Worm (Caenorhabditis elegans) whole organism, L1 larva: Measurements from ENCODE around the gene dgtr-1.

Experiments used
- C16A3.4 ChIP-seq: fragments of 150-350 bp; optimal IDR thresholded peaks from 2 replicates; lab custom pipeline; 2014; ENCODE audit warnings: missing biosample characterization, missing genetic modification characterization
- Y116A8C.19 ChIP-seq: sonication (generic microtip); optimal IDR thresholded peaks from 2 replicates; lab custom pipeline; 2016; ENCODE audit warnings: missing compliant biosample characterization, missing genetic modification characterization, borderline replicate concordance
- aha-1 ChIP-seq: fragments of 150-350 bp; optimal IDR thresholded peaks from 2 replicates; lab custom pipeline; 2014; ENCODE audit warnings: missing biosample characterization, missing genetic modification characterization
- alr-1 ChIP-seq: fragments of 200-800 bp; sonication (Bioruptor generic); optimal IDR thresholded peaks from 2 replicates; lab custom pipeline; 2018; ENCODE audit warnings: borderline replicate concordance, mild to moderate bottlenecking, missing genetic modification characterization, missing compliant biosample characterization
- aly-2 ChIP-seq: fragments of 150-350 bp; optimal IDR thresholded peaks from 2 replicates; lab custom pipeline; 2014; ENCODE audit warnings: missing biosample characterization, missing genetic modification characterization
- blmp-1 ChIP-seq: fragments of 150-350 bp; optimal IDR thresholded peaks from 2 replicates; lab custom pipeline; 2014; ENCODE audit warnings: missing biosample characterization, missing genetic modification characterization
- ceh-8 ChIP-seq: fragments of 200-800 bp; sonication (Bioruptor generic); optimal IDR thresholded peaks from 2 replicates; lab custom pipeline; 2018; ENCODE audit warnings: mild to moderate bottlenecking, missing genetic modification characterization, moderate library complexity, missing compliant biosample characterization
- ceh-90 ChIP-seq: sonication (generic microtip); optimal IDR thresholded peaks from 2 replicates; lab custom pipeline; 2016; ENCODE audit warnings: missing genetic modification characterization, missing compliant biosample characterization
- ces-1 ChIP-seq: fragments of 150-350 bp; optimal IDR thresholded peaks from 2 replicates; lab custom pipeline; 2014; ENCODE audit warnings: missing biosample characterization, missing genetic modification reagents, missing genetic modification characterization
- dpl-1 ChIP-seq, 3 experiments: fragments of 150-350 bp in 2 of 3; sonication (generic microtip) in 1 of 3; optimal IDR thresholded peaks; 2 replicates each; lab custom pipeline; 2014 to 2017; ENCODE audit warnings: missing biosample characterization in 3 of 3, missing genetic modification characterization in 3 of 3, missing genetic modification reagents in 3 of 3
- dsc-1 ChIP-seq: sonication (generic microtip); optimal IDR thresholded peaks from 2 replicates; lab custom pipeline; 2016; ENCODE audit warnings: mild to moderate bottlenecking, missing genetic modification characterization, missing compliant biosample characterization
- efl-1 ChIP-seq, 4 experiments: fragments of 150-350 bp; optimal IDR thresholded peaks in 3 of 4; peaks in 1 of 4; 1 replicate in 1 of 4; 2 replicates in 3 of 4; lab custom pipeline; 2014; ENCODE audit warnings: missing biosample characterization in 2 of 4, missing genetic modification characterization in 2 of 4, missing genetic modification reagents in 2 of 4
- efl-3 ChIP-seq: fragments of 200-800 bp; sonication (Bioruptor generic); optimal IDR thresholded peaks from 2 replicates; lab custom pipeline; 2018; ENCODE audit warnings: mild to moderate bottlenecking, missing genetic modification characterization, missing compliant biosample characterization
- egl-27 ChIP-seq, 2 experiments: fragments of 150-350 bp in 1 of 2; sonication (generic microtip); optimal IDR thresholded peaks; 3 replicates each; lab custom pipeline; 2017 to 2018; ENCODE audit warnings: missing biosample characterization in 2 of 2, missing genetic modification characterization in 2 of 2, missing genetic modification reagents in 2 of 2
- elt-2 ChIP-seq: sonication (generic microtip); optimal IDR thresholded peaks from 2 replicates; lab custom pipeline; 2016; ENCODE audit warnings: missing genetic modification characterization, mild to moderate bottlenecking, inconsistent platforms, missing compliant biosample characterization, missing genetic modification reagents
- fkh-10 ChIP-seq: sonication (generic microtip); optimal IDR thresholded peaks from 2 replicates; lab custom pipeline; 2017; ENCODE audit warnings: missing biosample characterization, missing genetic modification reagents, missing genetic modification characterization
- fkh-4 ChIP-seq: sonication (generic microtip); optimal IDR thresholded peaks from 2 replicates; lab custom pipeline; 2016; ENCODE audit warnings: missing compliant biosample characterization, missing genetic modification characterization, borderline replicate concordance
- fkh-8 ChIP-seq: sonication (generic microtip); optimal IDR thresholded peaks from 2 replicates; lab custom pipeline; 2016; ENCODE audit warnings: mild to moderate bottlenecking, missing genetic modification characterization, missing compliant biosample characterization
- grh-1 ChIP-seq: fragments of 200-800 bp; sonication (Bioruptor generic); IDR thresholded peaks from 2 replicates; pipeline ENCODE4 v1.3.6; 2022; ENCODE audit warnings: missing genetic modification reagents, missing genetic modification characterization, missing compliant biosample characterization
- hlh-17 ChIP-seq: fragments of 200-800 bp; sonication (Bioruptor generic); optimal IDR thresholded peaks from 2 replicates; lab custom pipeline; 2018; ENCODE audit warnings: missing genetic modification characterization, mild to moderate bottlenecking, missing compliant biosample characterization, moderate library complexity, borderline replicate concordance
- hlh-4 ChIP-seq: sonication (generic microtip); optimal IDR thresholded peaks from 2 replicates; lab custom pipeline; 2016; ENCODE audit warnings: mild to moderate bottlenecking, missing genetic modification characterization, missing compliant biosample characterization
- hpl-2 ChIP-seq: fragments of 150-350 bp; optimal IDR thresholded peaks from 2 replicates; lab custom pipeline; 2014; ENCODE audit warnings: missing biosample characterization, missing genetic modification reagents, missing genetic modification characterization
- irx-1 ChIP-seq: sonication (generic microtip); optimal IDR thresholded peaks from 2 replicates; lab custom pipeline; 2016; ENCODE audit warnings: missing genetic modification characterization, missing compliant biosample characterization
- lin-13 ChIP-seq: fragments of 150-350 bp; optimal IDR thresholded peaks from 2 replicates; lab custom pipeline; 2014; ENCODE audit warnings: missing biosample characterization, missing genetic modification reagents, missing genetic modification characterization
- lin-14 ChIP-seq: fragments of 200-800 bp; sonication (Bioruptor generic); optimal IDR thresholded peaks from 2 replicates; lab custom pipeline; 2018; ENCODE audit warnings: mild to moderate bottlenecking, missing genetic modification characterization, moderate library complexity, missing compliant biosample characterization
- lin-35 ChIP-seq, 2 experiments: fragments of 150-350 bp; optimal IDR thresholded peaks; 2 replicates each; lab custom pipeline; 2014; ENCODE audit warnings: missing biosample characterization in 2 of 2, missing genetic modification characterization in 2 of 2, missing genetic modification reagents in 2 of 2
- lin-39 ChIP-seq: fragments of 150-350 bp; optimal IDR thresholded peaks from 2 replicates; lab custom pipeline; 2014; ENCODE audit warnings: missing biosample characterization, missing genetic modification reagents, missing genetic modification characterization
- mab-9 ChIP-seq: fragments of 200-800 bp; sonication (Bioruptor generic); IDR thresholded peaks from 2 replicates; pipeline ENCODE4 v1.3.6; 2022; ENCODE audit warnings: missing genetic modification reagents, missing genetic modification characterization, missing compliant biosample characterization
- mdl-1 ChIP-seq, 2 experiments: fragments of 150-350 bp; optimal IDR thresholded peaks; 2 replicates each; lab custom pipeline; 2014 to 2017; ENCODE audit warnings: missing biosample characterization in 2 of 2, missing genetic modification characterization in 2 of 2, inconsistent platforms in 1 of 2
- mef-2 ChIP-seq: fragments of 150-350 bp; optimal IDR thresholded peaks from 2 replicates; lab custom pipeline; 2014; ENCODE audit warnings: missing biosample characterization, missing genetic modification characterization
- mep-1 ChIP-seq: fragments of 150-350 bp; optimal IDR thresholded peaks from 2 replicates; lab custom pipeline; 2014; ENCODE audit warnings: missing biosample characterization, missing genetic modification characterization
- nhr-11 ChIP-seq: fragments of 150-350 bp; optimal IDR thresholded peaks from 2 replicates; lab custom pipeline; 2014; ENCODE audit warnings: missing biosample characterization, missing genetic modification characterization
- nhr-12 ChIP-seq: sonication (generic microtip); optimal IDR thresholded peaks from 2 replicates; lab custom pipeline; 2017; ENCODE audit warnings: missing biosample characterization, missing genetic modification characterization
- nhr-47 ChIP-seq: sonication (generic microtip); optimal IDR thresholded peaks from 2 replicates; lab custom pipeline; 2016; ENCODE audit warnings: mild to moderate bottlenecking, missing genetic modification characterization, moderate library complexity, missing compliant biosample characterization
- nhr-71 ChIP-seq: sonication (generic microtip); optimal IDR thresholded peaks from 2 replicates; lab custom pipeline; 2016; ENCODE audit warnings: mild to moderate bottlenecking, missing genetic modification characterization, moderate library complexity, missing compliant biosample characterization
- nhr-76 ChIP-seq: sonication (generic microtip); optimal IDR thresholded peaks from 2 replicates; lab custom pipeline; 2017; ENCODE audit warnings: missing biosample characterization, missing genetic modification characterization
- nhr-77 ChIP-seq: fragments of 150-350 bp; optimal IDR thresholded peaks from 2 replicates; lab custom pipeline; 2014; ENCODE audit warnings: missing biosample characterization, missing genetic modification characterization
- nhr-90 ChIP-seq: sonication (generic microtip); optimal IDR thresholded peaks from 2 replicates; lab custom pipeline; 2016; ENCODE audit warnings: mild to moderate bottlenecking, missing genetic modification characterization, missing compliant biosample characterization; ENCODE audit not compliant: poor library complexity
- pag-3 ChIP-seq: sonication (generic microtip); optimal IDR thresholded peaks from 2 replicates; lab custom pipeline; 2017; ENCODE audit warnings: missing genetic modification characterization, mild to moderate bottlenecking, missing compliant biosample characterization, antibody characterized with exemption, borderline replicate concordance; ENCODE audit not compliant: insufficient read depth
- pqm-1 ChIP-seq: sonication (generic microtip); optimal IDR thresholded peaks from 3 replicates; lab custom pipeline; 2017; ENCODE audit warnings: missing biosample characterization, missing genetic modification characterization
- rnt-1 ChIP-seq: sonication (generic microtip); optimal IDR thresholded peaks from 2 replicates; lab custom pipeline; 2016; ENCODE audit warnings: mild to moderate bottlenecking, missing genetic modification characterization, moderate library complexity, missing compliant biosample characterization
- snpc-4 ChIP-seq: fragments of 150-350 bp; optimal IDR thresholded peaks from 2 replicates; lab custom pipeline; 2014; ENCODE audit warnings: missing biosample characterization, missing genetic modification characterization
- snu-23 ChIP-seq: sonication (generic microtip); optimal IDR thresholded peaks from 2 replicates; lab custom pipeline; 2016; ENCODE audit warnings: missing genetic modification characterization, missing compliant biosample characterization
- sox-4 ChIP-seq: sonication (generic microtip); optimal IDR thresholded peaks from 2 replicates; lab custom pipeline; 2016; ENCODE audit warnings: missing genetic modification characterization, missing compliant biosample characterization
- sptf-1 ChIP-seq: fragments of 150-350 bp; optimal IDR thresholded peaks from 2 replicates; lab custom pipeline; 2014; ENCODE audit warnings: missing biosample characterization, missing genetic modification characterization
- swsn-7 ChIP-seq: sonication (generic microtip); optimal IDR thresholded peaks from 2 replicates; lab custom pipeline; 2016; ENCODE audit warnings: missing genetic modification characterization, missing compliant biosample characterization
- tbx-2 ChIP-seq: sonication (generic microtip); optimal IDR thresholded peaks from 2 replicates; lab custom pipeline; 2016; ENCODE audit warnings: missing genetic modification characterization, missing compliant biosample characterization
- unc-130 ChIP-seq: fragments of 150-350 bp; optimal IDR thresholded peaks from 2 replicates; lab custom pipeline; 2017; ENCODE audit warnings: missing biosample characterization, missing genetic modification characterization, inconsistent platforms
- unc-62 ChIP-seq: fragments of 150-350 bp; optimal IDR thresholded peaks from 2 replicates; lab custom pipeline; 2014; ENCODE audit warnings: missing biosample characterization, missing genetic modification reagents, missing genetic modification characterization
- vab-15 ChIP-seq: sonication (generic microtip); optimal IDR thresholded peaks from 2 replicates; lab custom pipeline; 2017; ENCODE audit warnings: missing genotype, mild to moderate bottlenecking, missing genetic modification characterization, missing compliant biosample characterization
- xbp-1 ChIP-seq: sonication (generic microtip); optimal IDR thresholded peaks from 2 replicates; lab custom pipeline; 2016; ENCODE audit warnings: missing genetic modification characterization, missing compliant biosample characterization
- zip-4 ChIP-seq: fragments of 200-800 bp; sonication (Bioruptor generic); optimal IDR thresholded peaks from 2 replicates; lab custom pipeline; 2018; ENCODE audit warnings: mild to moderate bottlenecking, missing genetic modification characterization, moderate library complexity, missing compliant biosample characterization

dgtr-1 gene

ce11 chrV:6514887-6515324 is 18.0 kb downstream of the dgtr-1 start, which contains the start of gene dpy-11 (continued):
- TF ChIP-seq unc-130 (tag; lab: Kevin White, UChicago) (no peak), vab-15 (no peak), blmp-1 (peak; percentile 38), fkh-8 (tag; lab: Kevin White, UChicago) (no peak), fkh-10 (GFP tag; lab: Kevin White, UChicago) (no peak), mep-1 (tag; lab: Kevin White, UChicago) (no peak), tbx-2 (tag; lab: Kevin White, UChicago) (no peak), dpl-1 (GFP tag; optimal IDR thresholded peaks at IDR 0.05; lab: Kevin White, UChicago) (no peak), lin-35 (GFP tag; optimal IDR thresholded peaks at IDR 0.05; lab: Kevin White, UChicago) (peak in 1 of 2 experiments; percentile 12), ceh-90 (tag; lab: Kevin White, UChicago) (no peak), pqm-1 (tag; lab: Kevin White, UChicago) (no peak), aha-1 (tag; lab: Kevin White, UChicago) (no peak), swsn-7 (tag; lab: Kevin White, UChicago) (peak; percentile 24), grh-1 (GFP tag; lab: Robert Waterston, UW) (0 out of 2 replicates have a peak, but pooled peaks have one; percentile 33), snu-23 (GFP tag; lab: Kevin White, UChicago) (peak; percentile 65), elt-2 (no peak), nhr-47 (tag; lab: Kevin White, UChicago) (peak; percentile 13), aly-2 (tag; lab: Kevin White, UChicago) (peak; percentile 77), ceh-8 (GFP tag; lab: Kevin White, UChicago) (no peak), xbp-1 (tag; lab: Kevin White, UChicago) (no peak), irx-1 (tag; lab: Kevin White, UChicago) (no peak), snpc-4 (tag; lab: Kevin White, UChicago) (no peak), lin-13 (GFP tag; lab: Kevin White, UChicago) (no peak), nhr-11 (tag; lab: Kevin White, UChicago) (no peak), nhr-77 (tag; lab: Kevin White, UChicago) (no peak), lin-39 (tag; lab: Kevin White, UChicago) (no peak), efl-3 (no peak), ces-1 (no peak), C16A3.4 (tag; lab: Kevin White, UChicago) (no peak), zip-4 (GFP tag; lab: Kevin White, UChicago) (no peak), nhr-12 (no peak), pag-3 (tag; lab: Kevin White, UChicago) (no peak), unc-62 (GFP tag; lab: Kevin White, UChicago) (no peak), Y116A8C.19 (tag; lab: Kevin White, UChicago) (no peak), nhr-71 (tag; lab: Kevin White, UChicago) (peak; percentile 64), sox-4 (tag; lab: Kevin White, UChicago) (no peak), mab-9 (GFP tag; lab: Robert Waterston, UW) (no peak), hpl-2 (GFP tag; lab: Kevin White, UChicago) (no peak), hlh-17 (no peak), efl-1 (optimal IDR thresholded peaks at IDR 0.05; lab: Kevin White, UChicago) (no peak), efl-1 (GFP tag; optimal IDR thresholded peaks at IDR 0.05 in 1 of 2; lab: Kevin White, UChicago) (peak in 1 of 2 experiments; percentile 89), sptf-1 (tag; lab: Kevin White, UChicago) (no peak), fkh-4 (tag; lab: Kevin White, UChicago) (no peak), mdl-1 (tag; optimal IDR thresholded peaks at IDR 0.05; lab: Kevin White, UChicago) (no peak), mef-2 (tag; lab: Kevin White, UChicago) (no peak), dsc-1 (tag; lab: Kevin White, UChicago) (no peak), egl-27 (tag; optimal IDR thresholded peaks at IDR 0.05; lab: Kevin White, UChicago) (no peak), lin-14 (GFP tag; lab: Kevin White, UChicago) (peak; percentile 39), rnt-1 (tag; lab: Kevin White, UChicago) (peak; percentile 23), hlh-4 (tag; lab: Kevin White, UChicago) (no peak), nhr-76 (no peak), alr-1 (tag; lab: Kevin White, UChicago) (no peak), nhr-90 (tag; lab: Kevin White, UChicago) (peak; percentile 44)
